2 worm cellular contexts compared by ENCODE assay signal in genomic region chrIV:7052135-7052534, ce11.
TF ChIP-seq lines count a peak whose summit lies in the region.

No protein-coding gene starts in this region.

TF ChIP-seq in whole organism, L3 larva, 47 proteins besides CTCF, POLR2A, EP300 and RAD21:
- TF ChIP-seq elt-3 (tag; optimal IDR thresholded peaks at IDR 0.05; lab: Kevin White, UChicago) (no peak), ama-1 (optimal IDR thresholded peaks at IDR 0.05; lab: Kevin White, UChicago) (peak; percentile 76), fkh-2 (tag; optimal IDR thresholded peaks at IDR 0.05; lab: Kevin White, UChicago) (no peak)

TF ChIP-seq in whole organism, young adult, 124 proteins besides CTCF, POLR2A, EP300 and RAD21:
- TF ChIP-seq ZK185.1 (tag; optimal IDR thresholded peaks at IDR 0.05; lab: Kevin White, UChicago; ENCODE audit: poor library complexity, severe bottlenecking) (peak; percentile 15), zfh-2 (GFP tag; conservative IDR thresholded peaks at IDR 0.05; lab: Robert Waterston, UW) (no peak), cebp-1 (GFP tag; IDR thresholded peaks at IDR 0.05; lab: Robert Waterston, UW) (no peak), cebp-1 (tag; optimal IDR thresholded peaks at IDR 0.05; lab: Kevin White, UChicago) (no peak), B0261.1 (tag; optimal IDR thresholded peaks at IDR 0.05; lab: Kevin White, UChicago) (no peak), lag-1 (GFP tag; IDR thresholded peaks at IDR 0.05; lab: Robert Waterston, UW) (no peak), rcor-1 (GFP tag; IDR thresholded peaks at IDR 0.05; lab: Robert Waterston, UW) (no peak), tbx-9 (tag; optimal IDR thresholded peaks at IDR 0.05; lab: Kevin White, UChicago; ENCODE audit: borderline replicate concordance) (no peak), nhr-120 (GFP tag; IDR thresholded peaks at IDR 0.05; lab: Robert Waterston, UW) (no peak), sdz-38 (tag; optimal IDR thresholded peaks at IDR 0.05; lab: Kevin White, UChicago) (no peak), rec-8 (tag; optimal IDR thresholded peaks at IDR 0.05; lab: Kevin White, UChicago) (no peak), sptf-2 (GFP tag; optimal IDR thresholded peaks at IDR 0.05; lab: Kevin White, UChicago) (no peak), nfya-1 (tag; optimal IDR thresholded peaks at IDR 0.05; lab: Kevin White, UChicago; ENCODE audit: borderline replicate concordance, insufficient read depth) (no peak), nfyb-1 (GFP tag; IDR thresholded peaks at IDR 0.05; lab: Robert Waterston, UW) (0 out of 2 replicates have a peak, but pooled peaks have one; percentile 7), athp-1 (tag; optimal IDR thresholded peaks at IDR 0.05; lab: Kevin White, UChicago) (no peak), lin-35 (GFP tag; optimal IDR thresholded peaks at IDR 0.05; lab: Kevin White, UChicago) (no peak), madf-3 (GFP tag; IDR thresholded peaks at IDR 0.05; lab: Robert Waterston, UW) (0 out of 2 replicates have a peak, but pooled peaks have one; percentile 52), ceh-40 (GFP tag; IDR thresholded peaks at IDR 0.05; lab: Robert Waterston, UW) (no peak), nhr-80 (tag; optimal IDR thresholded peaks at IDR 0.05; lab: Kevin White, UChicago) (no peak), F10E7.11 (tag; optimal IDR thresholded peaks at IDR 0.05; lab: Kevin White, UChicago) (no peak)

Comparison
In these comparisons a context has a peak if more than half of its experiments do, and no peak if none do; other contexts are left out.
1. Of the 6 proteins assayed by ChIP-seq in both whole organism, young adult and whole organism, L3 larva: peak only in whole organism, young adult: none; only in whole organism, L3 larva: ama-1; in both: none; in neither: 5.